Fruit fly (Drosophila melanogaster): ENCODE data around the gene mrn.

The mrn gene

DNA sequence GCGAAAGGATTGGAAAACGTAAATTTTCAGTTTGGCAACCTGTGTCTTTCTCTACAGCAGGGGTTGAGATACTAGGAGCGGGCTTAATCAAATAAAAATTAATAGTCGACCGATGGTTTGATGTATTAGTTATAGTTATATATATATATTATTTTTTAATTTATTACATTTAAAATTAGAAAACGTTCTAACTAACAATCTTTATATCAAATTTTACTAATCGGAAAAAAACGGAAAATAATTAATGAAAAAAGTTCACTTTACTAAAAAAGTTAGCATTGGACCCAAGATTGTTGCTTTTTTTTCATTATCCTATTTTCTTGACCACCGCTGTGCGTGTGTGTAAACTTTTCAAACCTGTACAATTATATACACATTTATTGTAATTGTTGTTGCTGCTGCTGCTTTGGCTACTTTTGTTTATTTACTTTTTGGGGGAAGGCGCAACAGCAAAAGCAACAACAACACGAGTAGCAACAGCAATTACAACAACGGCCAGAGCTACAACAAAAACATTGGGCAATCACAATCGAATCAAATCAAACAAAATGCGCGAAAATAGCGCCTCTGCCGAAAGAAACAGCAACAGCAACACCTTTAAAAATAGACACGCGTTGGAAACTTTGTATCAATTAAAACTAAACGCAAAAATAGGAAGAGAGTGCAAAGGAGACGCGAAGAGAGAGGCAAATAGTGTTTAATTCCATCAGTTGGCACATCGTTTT, 12.4 kb upstream of the mrn start:
- TF ChIP-seq sens (GFP tag) (peak; percentile 71), tna (GFP tag; IDR thresholded peaks at IDR 0.05; ENCODE audit: partially characterized antibody) (no peak), al (GFP tag; IDR thresholded peaks at IDR 0.05) (peak; percentile 33; the same call in 1 of the 2 replicates), B-H2 (GFP tag; optimal IDR thresholded peaks at IDR 0.05) (no peak), dmrt99B (tag; optimal IDR thresholded peaks at IDR 0.05) (peak; percentile 73), Sox100B (GFP tag; optimal IDR thresholded peaks at IDR 0.05) (peak; percentile 76), CG18619 (GFP tag; optimal IDR thresholded peaks at IDR 0.05) (peak; percentile 68), CG13424 (tag; optimal IDR thresholded peaks at IDR 0.05) (peak; percentile 71), ci (GFP tag; IDR thresholded peaks at IDR 0.05) (peak; percentile 17; the same call in 1 of the 3 replicates), fu2 (GFP tag; optimal IDR thresholded peaks at IDR 0.05) (no peak), CG18599 (GFP tag; optimal IDR thresholded peaks at IDR 0.05) (peak; percentile 62), slbo (GFP tag; IDR thresholded peaks at IDR 0.05) (peak; percentile 50; the same call in 1 of the 2 replicates), NfI (GFP tag; optimal IDR thresholded peaks at IDR 0.05) (peak; percentile 46), CG1233 (GFP tag; optimal IDR thresholded peaks at IDR 0.05) (peak; percentile 15), wor (GFP tag; IDR thresholded peaks at IDR 0.05) (peak; percentile 38; the same call in 1 of the 2 replicates), Ptx1 (GFP tag; IDR thresholded peaks at IDR 0.05) (peak; percentile 48; the same call in 1 of the 2 replicates), Jarid2 (GFP tag; optimal IDR thresholded peaks at IDR 0.05) (peak; percentile 19), CG1602 (GFP tag; optimal IDR thresholded peaks at IDR 0.05) (no peak), CG10267 (tag; optimal IDR thresholded peaks at IDR 0.05) (peak; percentile 52), Tbp (GFP tag; optimal IDR thresholded peaks at IDR 0.05) (no peak), tap (tag; optimal IDR thresholded peaks at IDR 0.05) (peak; percentile 64), CG7271 (tag; optimal IDR thresholded peaks at IDR 0.05) (peak; percentile 31), maf-S (GFP tag; optimal IDR thresholded peaks at IDR 0.05) (no peak), Atf3 (GFP tag; optimal IDR thresholded peaks at IDR 0.05) (no peak), CG13296 (GFP tag; optimal IDR thresholded peaks at IDR 0.05) (peak; percentile 74), CG11696 (GFP tag; IDR thresholded peaks at IDR 0.05) (peak; percentile 81), gcm2 (GFP tag; optimal IDR thresholded peaks at IDR 0.05) (no peak), Meics (GFP tag; optimal IDR thresholded peaks at IDR 0.05) (peak; percentile 76), grau (tag; optimal IDR thresholded peaks at IDR 0.05) (peak; percentile 78), Hmx (GFP tag; optimal IDR thresholded peaks at IDR 0.05) (no peak), D19B (GFP tag; optimal IDR thresholded peaks at IDR 0.05) (peak; percentile 30), CG10209 (GFP tag; optimal IDR thresholded peaks at IDR 0.05) (peak; percentile 69), CG31441 (GFP tag; IDR thresholded peaks at IDR 0.05) (peak; percentile 78), Rfx (GFP tag; IDR thresholded peaks at IDR 0.05) (peak; percentile 54), CG3847 (GFP tag; IDR thresholded peaks at IDR 0.05) (peak; percentile 36), HHEX (GFP tag; optimal IDR thresholded peaks at IDR 0.05) (peak; percentile 52), CG6689 (GFP tag; IDR thresholded peaks at IDR 0.05) (peak; percentile 54), CG10959 (GFP tag; IDR thresholded peaks at IDR 0.05) (no peak), CG7839 (tag; optimal IDR thresholded peaks at IDR 0.05) (peak; percentile 77), sug (tag; optimal IDR thresholded peaks at IDR 0.05) (peak; percentile 16), Sox102F (GFP tag; optimal IDR thresholded peaks at IDR 0.05) (peak; percentile 69), CG33213 (GFP tag; optimal IDR thresholded peaks at IDR 0.05) (no peak), wdn (GFP tag; IDR thresholded peaks at IDR 0.05) (no peak), CG6854 (GFP tag; optimal IDR thresholded peaks at IDR 0.05) (peak; percentile 17), gcm (GFP tag; optimal IDR thresholded peaks at IDR 0.05) (peak; percentile 60), ap (GFP tag; IDR thresholded peaks at IDR 0.05) (peak; percentile 34; the same call in 1 of the 2 replicates), CG8388 (GFP tag; optimal IDR thresholded peaks at IDR 0.05) (peak; percentile 64), CG2678 (tag; optimal IDR thresholded peaks at IDR 0.05) (peak; percentile 80), trem (tag; optimal IDR thresholded peaks at IDR 0.05) (peak; percentile 32)

All from whole organism, embryonic.